Fruit fly (Drosophila melanogaster) whole organism, embryonic: ENCODE data around the gene CG42716.

Source experiments
- ATbp ChIP-seq: fragments of 200-800 bp; sonication (Bioruptor generic); optimal IDR thresholded peaks from 2 replicates; lab custom pipeline; 2017; ENCODE audit warnings: missing biosample characterization, mild to moderate bottlenecking, missing genetic modification characterization, missing genetic modification reagents
- Abd-B ChIP-seq: fragments of 200-800 bp; sonication (Bioruptor generic); optimal IDR thresholded peaks from 2 replicates; lab custom pipeline; 2018; ENCODE audit warnings: missing biosample characterization, mild to moderate bottlenecking, missing genetic modification characterization, moderate library complexity
- Atf6 ChIP-seq: fragments of 200-800 bp; sonication (Bioruptor generic); IDR thresholded peaks from 2 replicates; pipeline ENCODE4 v1.3.6; 2022; ENCODE audit warnings: missing biosample characterization, missing genetic modification characterization
- CG10543 ChIP-seq: fragments of 200-800 bp; sonication (Bioruptor generic); optimal IDR thresholded peaks from 3 replicates; lab custom pipeline; 2017; ENCODE audit warnings: missing biosample characterization, mild to moderate bottlenecking, missing genetic modification characterization, moderate library complexity
- CG10979 ChIP-seq: fragments of 200-800 bp; sonication (Bioruptor generic); optimal IDR thresholded peaks from 2 replicates; lab custom pipeline; 2018; ENCODE audit warnings: missing biosample characterization, mild to moderate bottlenecking, missing genetic modification characterization, moderate library complexity
- CG12299 ChIP-seq: fragments of 200-800 bp; sonication (Bioruptor generic); optimal IDR thresholded peaks from 2 replicates; lab custom pipeline; 2018; ENCODE audit warnings: missing biosample characterization, mild to moderate bottlenecking, missing genetic modification characterization
- CG12769 ChIP-seq: fragments of 200-800 bp; sonication (Bioruptor generic); optimal IDR thresholded peaks from 2 replicates; lab custom pipeline; 2019; ENCODE audit warnings: missing biosample characterization, mild to moderate bottlenecking, missing genetic modification characterization, moderate library complexity
- CG13424 ChIP-seq: fragments of 200-800 bp; sonication (Bioruptor generic); optimal IDR thresholded peaks from 2 replicates; lab custom pipeline; 2019; ENCODE audit warnings: missing biosample characterization, mild to moderate bottlenecking, missing genetic modification characterization, moderate library complexity
- CG15073 ChIP-seq: fragments of 200-800 bp; sonication (Bioruptor generic); optimal IDR thresholded peaks from 2 replicates; lab custom pipeline; 2016; ENCODE audit warnings: missing biosample characterization, missing genetic modification characterization
- CG15696 ChIP-seq: fragments of 200-800 bp; sonication (Bioruptor generic); optimal IDR thresholded peaks from 2 replicates; lab custom pipeline; 2019; ENCODE audit warnings: missing biosample characterization, mild to moderate bottlenecking, missing genetic modification characterization, moderate library complexity
- CG1647 ChIP-seq: fragments of 200-800 bp; sonication (Bioruptor generic); optimal IDR thresholded peaks from 3 replicates; lab custom pipeline; 2016; ENCODE audit warnings: missing biosample characterization, missing genetic modification characterization
- CG17186 ChIP-seq: fragments of 200-800 bp; sonication (Bioruptor generic); optimal IDR thresholded peaks from 3 replicates; lab custom pipeline; 2017; ENCODE audit warnings: missing biosample characterization, missing genetic modification reagents, missing genetic modification characterization
- CG17612 ChIP-seq: fragments of 200-800 bp; sonication (Bioruptor generic); IDR thresholded peaks from 2 replicates; pipeline ENCODE4 v1.3.6; 2022; ENCODE audit warnings: missing biosample characterization, missing genetic modification characterization
- CG1792 ChIP-seq: fragments of 200-800 bp; sonication (Bioruptor generic); optimal IDR thresholded peaks from 2 replicates; lab custom pipeline; 2016; ENCODE audit warnings: missing biosample characterization, missing genetic modification characterization
- CG3407 ChIP-seq: fragments of 200-800 bp; sonication (Bioruptor generic); optimal IDR thresholded peaks from 2 replicates; lab custom pipeline; 2018; ENCODE audit warnings: missing biosample characterization, mild to moderate bottlenecking, missing genetic modification characterization
- CG34422 ChIP-seq: fragments of 200-800 bp; sonication (Bioruptor generic); IDR thresholded peaks from 3 replicates; pipeline ENCODE4 v1.3.6; 2022; ENCODE audit warnings: missing biosample characterization, missing genetic modification characterization
- CG3726 ChIP-seq: fragments of 200-800 bp; sonication (Bioruptor generic); IDR thresholded peaks from 3 replicates; pipeline ENCODE4, ENCODE4 v1.3.6; 2022; ENCODE audit warnings: missing biosample characterization, missing genetic modification characterization
- CG42726 ChIP-seq: fragments of 200-800 bp; sonication (Bioruptor generic); IDR thresholded peaks from 2 replicates; pipeline ENCODE4 v1.3.6; 2022; ENCODE audit warnings: missing biosample characterization, missing genetic modification characterization; ENCODE audit not compliant: partially characterized antibody
- CG5953 ChIP-seq: fragments of 200-800 bp; sonication (Bioruptor generic); IDR thresholded peaks from 2 replicates; pipeline ENCODE4 v1.3.6; 2022; ENCODE audit warnings: missing biosample characterization, missing genetic modification characterization
- CG8478 ChIP-seq: fragments of >200 bp; optimal IDR thresholded peaks from 2 replicates; lab custom pipeline; 2018
- CG9437 ChIP-seq: fragments of 200-800 bp; sonication (Bioruptor generic); optimal IDR thresholded peaks from 2 replicates; lab custom pipeline; 2018; ENCODE audit warnings: missing biosample characterization, mild to moderate bottlenecking, missing genetic modification characterization
- CG9876 ChIP-seq: fragments of 200-800 bp; sonication (Bioruptor generic); optimal IDR thresholded peaks from 2 replicates; lab custom pipeline; 2016; ENCODE audit warnings: missing biosample characterization, missing genetic modification characterization
- CG9932 ChIP-seq: fragments of 200-800 bp; sonication (Bioruptor generic); IDR thresholded peaks from 2 replicates; pipeline ENCODE4 v1.3.6; 2022; ENCODE audit warnings: missing biosample characterization, missing genetic modification characterization
- Dip2 ChIP-seq: fragments of 200-800 bp; sonication (Bioruptor generic); IDR thresholded peaks from 2 replicates; pipeline ENCODE4 v1.3.6; 2022; ENCODE audit warnings: missing biosample characterization, missing genetic modification characterization
- Elba2 ChIP-seq: fragments of 200-800 bp; sonication (Bioruptor generic); optimal IDR thresholded peaks from 3 replicates; lab custom pipeline; 2016; ENCODE audit warnings: missing biosample characterization, missing genetic modification characterization
- Ets97D ChIP-seq: fragments of 200-800 bp; sonication (Bioruptor generic); optimal IDR thresholded peaks from 3 replicates; lab custom pipeline; 2016; ENCODE audit warnings: missing biosample characterization, missing genetic modification characterization
- Fer2 ChIP-seq: fragments of 200-800 bp; sonication (Bioruptor generic); optimal IDR thresholded peaks from 2 replicates; lab custom pipeline; 2018; ENCODE audit warnings: missing biosample characterization, mild to moderate bottlenecking, missing genetic modification characterization, moderate library complexity
- HHEX ChIP-seq: fragments of 200-800 bp; sonication (Bioruptor generic); optimal IDR thresholded peaks from 3 replicates; lab custom pipeline; 2017; ENCODE audit warnings: missing biosample characterization, mild to moderate bottlenecking, missing genetic modification characterization, missing genetic modification reagents
- HmgZ ChIP-seq: fragments of 200-800 bp; sonication (Bioruptor generic); optimal IDR thresholded peaks from 2 replicates; lab custom pipeline; 2018; ENCODE audit warnings: missing biosample characterization, mild to moderate bottlenecking, missing genetic modification characterization
- Hr51 ChIP-seq, 2 experiments: fragments of 200-800 bp; sonication (Bioruptor generic); optimal IDR thresholded peaks; 2 replicates in 1 of 2; 3 replicates in 1 of 2; lab custom pipeline; 2016 to 2018; ENCODE audit warnings: missing biosample characterization in 2 of 2, missing genetic modification characterization in 2 of 2, mild to moderate bottlenecking in 1 of 2, moderate library complexity in 1 of 2
- Hsf ChIP-seq: fragments of 200-800 bp; sonication (Bioruptor generic); optimal IDR thresholded peaks from 3 replicates; lab custom pipeline; 2016; ENCODE audit warnings: missing biosample characterization, missing genetic modification characterization
- Jarid2 ChIP-seq: fragments of 200-800 bp; sonication (Bioruptor generic); optimal IDR thresholded peaks from 3 replicates; lab custom pipeline; 2017; ENCODE audit warnings: mild to moderate bottlenecking, missing biosample characterization, missing genetic modification reagents, missing genetic modification characterization
- Lpt ChIP-seq: fragments of >200 bp; optimal IDR thresholded peaks from 2 replicates; lab custom pipeline; 2018; ENCODE audit warnings: missing biosample characterization, missing genetic modification characterization
- Opbp ChIP-seq: fragments of 200-800 bp; sonication (Bioruptor generic); IDR thresholded peaks from 3 replicates; pipeline ENCODE4 v1.3.6; 2022; ENCODE audit warnings: missing biosample characterization, missing genetic modification characterization; ENCODE audit not compliant: partially characterized antibody
- Rx ChIP-seq: fragments of 200-800 bp; sonication (Bioruptor generic); IDR thresholded peaks from 2 replicates; pipeline ENCODE4 v1.3.6; 2022; ENCODE audit warnings: missing biosample characterization, missing genetic modification characterization
- Six4 ChIP-seq: fragments of 200-800 bp; sonication (Bioruptor generic); optimal IDR thresholded peaks from 2 replicates; lab custom pipeline; 2016; ENCODE audit warnings: missing biosample characterization, missing genetic modification characterization
- Sox102F ChIP-seq: fragments of 200-800 bp; sonication (Bioruptor generic); optimal IDR thresholded peaks from 2 replicates; lab custom pipeline; 2018; ENCODE audit warnings: missing biosample characterization, mild to moderate bottlenecking, missing genetic modification characterization, moderate library complexity
- az2 ChIP-seq: fragments of 200-800 bp; sonication (Bioruptor generic); optimal IDR thresholded peaks from 3 replicates; lab custom pipeline; 2016; ENCODE audit warnings: missing biosample characterization, missing genetic modification characterization
- bab2 ChIP-seq: fragments of 200-800 bp; sonication (Bioruptor generic); optimal IDR thresholded peaks from 2 replicates; lab custom pipeline; 2016; ENCODE audit warnings: missing biosample characterization, missing genetic modification characterization
- bcd ChIP-seq: fragments of 200-800 bp; sonication (Bioruptor generic); optimal IDR thresholded peaks from 2 replicates; lab custom pipeline; 2017; ENCODE audit warnings: missing biosample characterization, mild to moderate bottlenecking, missing genetic modification characterization
- chinmo ChIP-seq: fragments of 200-800 bp; sonication (Bioruptor generic); IDR thresholded peaks from 4 replicates; pipeline ENCODE4 v1.3.6; 2022; ENCODE audit warnings: missing biosample characterization, missing genetic modification characterization; ENCODE audit not compliant: partially characterized antibody
- crc ChIP-seq: fragments of 200-800 bp; sonication (Bioruptor generic); optimal IDR thresholded peaks from 2 replicates; lab custom pipeline; 2016; ENCODE audit warnings: missing biosample characterization, missing genetic modification characterization
- da ChIP-seq: fragments of 200-800 bp; sonication (Bioruptor generic); optimal IDR thresholded peaks from 2 replicates; lab custom pipeline; 2016; ENCODE audit warnings: missing biosample characterization, missing genetic modification characterization
- dmrt99B ChIP-seq: fragments of 200-800 bp; sonication (Bioruptor generic); optimal IDR thresholded peaks from 2 replicates; lab custom pipeline; 2018; ENCODE audit warnings: missing biosample characterization, mild to moderate bottlenecking, missing genetic modification characterization, moderate library complexity
- hb ChIP-seq: fragments of 200-800 bp; sonication (Bioruptor generic); IDR thresholded peaks from 3 replicates; pipeline ENCODE4 v1.3.6; 2022; ENCODE audit warnings: missing biosample characterization, missing genetic modification characterization; ENCODE audit not compliant: partially characterized antibody
- jigr1 ChIP-seq: fragments of 200-800 bp; sonication (Bioruptor generic); IDR thresholded peaks from 3 replicates; pipeline ENCODE4 v1.3.6; 2022; ENCODE audit warnings: missing biosample characterization, missing genetic modification characterization
- pum ChIP-seq: fragments of 200-800 bp; sonication (Bioruptor generic); optimal IDR thresholded peaks from 2 replicates; lab custom pipeline; 2016; ENCODE audit warnings: missing biosample characterization, missing genetic modification characterization
- rib ChIP-seq: fragments of 200-800 bp; sonication (Bioruptor generic); IDR thresholded peaks from 2 replicates; pipeline ENCODE4 v1.3.6; 2022; ENCODE audit warnings: missing biosample characterization, missing genetic modification characterization
- scrt ChIP-seq: fragments of 200-800 bp; sonication (Bioruptor generic); optimal IDR thresholded peaks from 2 replicates; lab custom pipeline; 2018; ENCODE audit warnings: missing biosample characterization, mild to moderate bottlenecking, missing genetic modification characterization, moderate library complexity
- shn ChIP-seq: fragments of 200-800 bp; sonication (Bioruptor generic); optimal IDR thresholded peaks from 3 replicates; lab custom pipeline; 2016; ENCODE audit warnings: missing biosample characterization, missing genetic modification characterization
- sug ChIP-seq: fragments of 200-800 bp; optimal IDR thresholded peaks from 2 replicates; lab custom pipeline; 2019; ENCODE audit warnings: missing biosample characterization, mild to moderate bottlenecking, missing genetic modification characterization, moderate library complexity

CG42716 gene

dm6 chr3L:15988039-15988546 is 45.5 kb upstream of the CG42716 start, which contains the start of gene Hip14 (continued):
- no peak for TF ChIP-seq bab2 (GFP tag; lab: Kevin White, UChicago)
- TF ChIP-seq crc (GFP tag; lab: Kevin White, UChicago), result no peak
- no peak for TF ChIP-seq scrt (GFP tag; lab: Kevin White, UChicago)
- TF ChIP-seq Dip2 (GFP tag; lab: Robert Waterston, UW), result no peak
- TF ChIP-seq ATbp (GFP tag; lab: Kevin White, UChicago), result no peak
- no peak for TF ChIP-seq hb
- peak; percentile 16 for TF ChIP-seq sug (tag; lab: Kevin White, UChicago)
- TF ChIP-seq CG12299 (tag; lab: Kevin White, UChicago), result no peak
- TF ChIP-seq Ets97D (GFP tag; lab: Kevin White, UChicago), result peak; percentile 46
- TF ChIP-seq rib (GFP tag; lab: Robert Waterston, UW), result no peak
- no peak for TF ChIP-seq Sox102F (GFP tag; lab: Kevin White, UChicago)
- no peak for TF ChIP-seq CG3407 (GFP tag; lab: Kevin White, UChicago)
- no peak for TF ChIP-seq Lpt (GFP tag; lab: Kevin White, UChicago)
- TF ChIP-seq CG10979 (tag; lab: Kevin White, UChicago), result no peak
- peak; percentile 78; the same call in 2 of the 3 replicates for TF ChIP-seq CG34422 (GFP tag; lab: Robert Waterston, UW)
- no peak for TF ChIP-seq da (GFP tag; lab: Kevin White, UChicago)
- TF ChIP-seq Six4 (GFP tag; lab: Kevin White, UChicago), result no peak
- no peak for TF ChIP-seq Hr51 (GFP tag; optimal IDR thresholded peaks at IDR 0.05; lab: Kevin White, UChicago)
- TF ChIP-seq CG9437, result no peak
- no peak for TF ChIP-seq pum (GFP tag; lab: Kevin White, UChicago)
- peak; percentile 58 for TF ChIP-seq CG8478
- no peak for TF ChIP-seq CG5953 (GFP tag; lab: Robert Waterston, UW)
- TF ChIP-seq HHEX, result no peak
- no peak for TF ChIP-seq Abd-B
- TF ChIP-seq CG1647, result peak; percentile 21
- no peak for TF ChIP-seq shn (GFP tag; lab: Kevin White, UChicago)
- TF ChIP-seq CG17186 (GFP tag; lab: Kevin White, UChicago), result no peak
- no peak for TF ChIP-seq Jarid2
- no peak for TF ChIP-seq CG17612 (GFP tag; lab: Robert Waterston, UW)
- no peak for TF ChIP-seq CG42726
- TF ChIP-seq CG1792 (GFP tag; lab: Kevin White, UChicago), result no peak
- no peak for TF ChIP-seq CG9932
- no peak for TF ChIP-seq Rx
- no peak for TF ChIP-seq CG12769 (tag; lab: Kevin White, UChicago)
- TF ChIP-seq HmgZ (tag; lab: Kevin White, UChicago), result peak; percentile 18
- no peak for TF ChIP-seq CG3726
- no peak for TF ChIP-seq Atf6
- TF ChIP-seq CG9876 (GFP tag; lab: Kevin White, UChicago), result no peak
- TF ChIP-seq Fer2 (tag; lab: Kevin White, UChicago), result no peak
- no peak for TF ChIP-seq az2 (GFP tag; lab: Kevin White, UChicago)
- no peak for TF ChIP-seq bcd (GFP tag; lab: Kevin White, UChicago)
- TF ChIP-seq chinmo, result no peak
- TF ChIP-seq CG15696 (tag; lab: Kevin White, UChicago), result no peak
- no peak for TF ChIP-seq jigr1 (GFP tag; lab: Robert Waterston, UW)
- no peak; the same call in 2 of the 3 replicates for TF ChIP-seq Opbp (GFP tag; lab: Robert Waterston, UW)
- TF ChIP-seq CG10543 (GFP tag; lab: Kevin White, UChicago), result no peak
- TF ChIP-seq CG15073 (GFP tag; lab: Kevin White, UChicago), result no peak
- no peak for TF ChIP-seq Hsf (GFP tag; lab: Kevin White, UChicago)
- no peak for TF ChIP-seq dmrt99B
- peak; percentile 28 for TF ChIP-seq CG13424
- TF ChIP-seq Elba2 (GFP tag; lab: Kevin White, UChicago), result peak; percentile 7
